Worm (Caenorhabditis elegans) whole organism, L1 larva: ENCODE data around the gene fbxa-55.

Experiments used
- alr-1 ChIP-seq: fragments of 200-800 bp; sonication (Bioruptor generic); optimal IDR thresholded peaks from 2 replicates; lab custom pipeline; 2018; ENCODE audit warnings: borderline replicate concordance, mild to moderate bottlenecking, missing genetic modification characterization, missing compliant biosample characterization
- ceh-8 ChIP-seq: fragments of 200-800 bp; sonication (Bioruptor generic); optimal IDR thresholded peaks from 2 replicates; lab custom pipeline; 2018; ENCODE audit warnings: mild to moderate bottlenecking, missing genetic modification characterization, moderate library complexity, missing compliant biosample characterization
- ces-1 ChIP-seq: fragments of 150-350 bp; optimal IDR thresholded peaks from 2 replicates; lab custom pipeline; 2014; ENCODE audit warnings: missing biosample characterization, missing genetic modification reagents, missing genetic modification characterization
- mdl-1 ChIP-seq, 2 experiments: fragments of 150-350 bp; optimal IDR thresholded peaks; 2 replicates each; lab custom pipeline; 2014 to 2017; ENCODE audit warnings: missing biosample characterization in 2 of 2, missing genetic modification characterization in 2 of 2, inconsistent platforms in 1 of 2
- mep-1 ChIP-seq: fragments of 150-350 bp; optimal IDR thresholded peaks from 2 replicates; lab custom pipeline; 2014; ENCODE audit warnings: missing biosample characterization, missing genetic modification characterization
- nhr-11 ChIP-seq: fragments of 150-350 bp; optimal IDR thresholded peaks from 2 replicates; lab custom pipeline; 2014; ENCODE audit warnings: missing biosample characterization, missing genetic modification characterization
- nhr-12 ChIP-seq: sonication (generic microtip); optimal IDR thresholded peaks from 2 replicates; lab custom pipeline; 2017; ENCODE audit warnings: missing biosample characterization, missing genetic modification characterization
- nhr-90 ChIP-seq: sonication (generic microtip); optimal IDR thresholded peaks from 2 replicates; lab custom pipeline; 2016; ENCODE audit warnings: mild to moderate bottlenecking, missing genetic modification characterization, missing compliant biosample characterization; ENCODE audit not compliant: poor library complexity
- snpc-4 ChIP-seq: fragments of 150-350 bp; optimal IDR thresholded peaks from 2 replicates; lab custom pipeline; 2014; ENCODE audit warnings: missing biosample characterization, missing genetic modification characterization
- unc-62 ChIP-seq: fragments of 150-350 bp; optimal IDR thresholded peaks from 2 replicates; lab custom pipeline; 2014; ENCODE audit warnings: missing biosample characterization, missing genetic modification reagents, missing genetic modification characterization

DNA sequence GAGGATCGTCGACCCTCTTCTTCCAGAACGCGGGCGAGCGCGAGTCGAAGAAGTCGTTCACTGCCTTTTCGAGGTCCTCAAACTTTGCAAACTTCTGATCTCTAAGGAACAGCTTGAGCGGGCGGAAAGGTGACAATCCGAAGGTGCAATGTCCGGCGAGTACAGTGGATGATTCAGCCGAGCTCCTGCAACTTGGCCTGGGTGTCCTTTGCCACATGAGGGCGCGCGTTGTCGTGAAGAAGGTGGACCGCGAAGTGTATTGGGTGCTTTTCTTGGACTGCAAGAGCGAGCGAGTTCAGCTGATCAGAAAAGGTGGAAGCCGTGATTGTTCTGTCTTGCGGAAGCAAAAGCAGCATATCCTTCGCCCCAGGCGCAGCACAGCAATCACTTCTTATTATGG is 6.1 kb upstream of the fbxa-55 start:
- TF ChIP-seq alr-1 (tag; lab: Kevin White, UChicago): no peak
- TF ChIP-seq snpc-4 (tag; lab: Kevin White, UChicago): no peak
- TF ChIP-seq unc-62 (GFP tag; lab: Kevin White, UChicago): no peak
- no peak for TF ChIP-seq mdl-1 (tag; optimal IDR thresholded peaks at IDR 0.05; lab: Kevin White, UChicago)
- TF ChIP-seq nhr-90 (tag; lab: Kevin White, UChicago): no peak
- no peak for TF ChIP-seq ces-1 (GFP tag; lab: Kevin White, UChicago)
- TF ChIP-seq mep-1 (tag; lab: Kevin White, UChicago): no peak
- no peak for TF ChIP-seq nhr-12 (tag; lab: Kevin White, UChicago)
- TF ChIP-seq ceh-8 (GFP tag; lab: Kevin White, UChicago): no peak
- no peak for TF ChIP-seq nhr-11 (tag; lab: Kevin White, UChicago)
